ENCODE assay signal across 1 worm cellular context in the genomic region with DNA sequence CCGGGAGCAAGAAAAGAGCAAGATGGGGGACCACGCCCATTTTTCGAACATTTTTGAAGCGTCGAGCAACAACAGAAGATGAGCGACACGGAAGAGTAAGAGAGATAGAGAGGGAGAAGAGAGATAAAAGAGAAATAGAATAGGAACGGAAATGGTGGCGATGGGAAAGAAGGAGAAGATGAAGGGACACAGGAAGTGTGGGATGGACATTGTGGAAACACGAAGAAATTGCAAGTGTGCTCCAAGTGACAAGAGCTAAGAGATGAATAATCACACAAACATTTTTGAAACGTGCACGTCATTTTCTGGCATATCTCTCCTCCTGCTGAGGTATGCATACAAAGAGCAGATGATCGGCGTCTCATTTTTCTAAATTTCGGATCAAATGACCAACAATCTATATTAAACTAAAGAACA.
TF ChIP-seq lines count a peak whose summit lies in the region.

No protein-coding gene starts in this region.

TF ChIP-seq in whole organism, L1 larva, 84 proteins besides CTCF, POLR2A, EP300 and RAD21 (continued from another document):
- TF ChIP-seq F16B12.6 (tag; optimal IDR thresholded peaks at IDR 0.05; lab: Kevin White, UChicago) = no peak
- no peak for TF ChIP-seq lir-3 (tag; optimal IDR thresholded peaks at IDR 0.05; lab: Kevin White, UChicago; ENCODE audit: poor library complexity)
